Fruit fly (Drosophila melanogaster): ENCODE data around the gene P58IPK.

- TF ChIP-seq CG34406 (GFP tag; optimal IDR thresholded peaks at IDR 0.05): no peak
- no peak for TF ChIP-seq Hr38 (GFP tag; optimal IDR thresholded peaks at IDR 0.05)
- no peak for TF ChIP-seq esn (GFP tag; optimal IDR thresholded peaks at IDR 0.05)
- TF ChIP-seq CG9139 (GFP tag; optimal IDR thresholded peaks at IDR 0.05): no peak
- TF ChIP-seq Sox102F (GFP tag; optimal IDR thresholded peaks at IDR 0.05): no peak
- no peak for TF ChIP-seq dsx (GFP tag; optimal IDR thresholded peaks at IDR 0.05; ENCODE audit: poor library complexity, severe bottlenecking)
- TF ChIP-seq acj6 (GFP tag; optimal IDR thresholded peaks at IDR 0.05): no peak
- no peak for TF ChIP-seq CG8632 (GFP tag; optimal IDR thresholded peaks at IDR 0.05)
- TF ChIP-seq CG10669 (GFP tag; optimal IDR thresholded peaks at IDR 0.05): no peak
- no peak for TF ChIP-seq Hr39 (GFP tag; optimal IDR thresholded peaks at IDR 0.05)
- no peak for TF ChIP-seq achi (GFP tag; optimal IDR thresholded peaks at IDR 0.05)
Observed at dm6 chr3R:9637882-9638281, 51.1 kb downstream of the P58IPK start, which contains the start of gene Dh44.
